Worm (Caenorhabditis elegans) whole organism, L4 larva: ENCODE results near the gene Y11D7A.7.

ENCODE experiments used
- F49E8.2 ChIP-seq: sonication (generic microtip); optimal IDR thresholded peaks from 2 replicates; lab custom pipeline; 2016; ENCODE audit warnings: missing compliant biosample characterization, mild to moderate bottlenecking, missing genetic modification characterization, borderline replicate concordance
- dmd-8 ChIP-seq: fragments of 200-800 bp; sonication (Bioruptor generic); IDR thresholded peaks from 2 replicates; pipeline ENCODE4 v1.3.6; 2022; ENCODE audit warnings: missing genetic modification characterization, missing compliant biosample characterization
- dve-1 ChIP-seq: sonication (generic microtip); optimal IDR thresholded peaks from 2 replicates; lab custom pipeline; 2017; ENCODE audit warnings: antibody characterized with exemption, mild to moderate bottlenecking, missing genetic modification characterization, missing compliant biosample characterization; ENCODE audit not compliant: insufficient read depth
- egl-27 ChIP-seq: sonication (generic microtip); optimal IDR thresholded peaks from 3 replicates; lab custom pipeline; 2017; ENCODE audit warnings: missing biosample characterization, missing genetic modification reagents, missing genetic modification characterization
- unc-39 ChIP-seq: sonication (generic microtip); optimal IDR thresholded peaks from 2 replicates; lab custom pipeline; 2017; ENCODE audit warnings: missing biosample characterization, missing genetic modification characterization
- unc-62 ChIP-seq, 3 experiments: fragments of 150-350 bp in 1 of 3; sonication (generic microtip); optimal IDR thresholded peaks in 2 of 3; peaks in 1 of 3; 1 replicate in 1 of 3; 2 replicates in 2 of 3; lab custom pipeline; 2014 to 2017; ENCODE audit warnings: missing biosample characterization in 3 of 3, missing genetic modification characterization in 3 of 3, missing genetic modification reagents in 3 of 3, missing genotype in 1 of 3

- TF ChIP-seq unc-39 (tag; lab: Kevin White, UChicago) (no peak), F49E8.2 (no peak), unc-62 (GFP tag; optimal IDR thresholded peaks at IDR 0.05 in 1 of 2; lab: Kevin White, UChicago) (peak in 1 of 2 experiments; percentile 92), unc-62 (tag; optimal IDR thresholded peaks at IDR 0.05; lab: Kevin White, UChicago) (no peak), egl-27 (no peak), dmd-8 (GFP tag; lab: Robert Waterston, UW) (no peak), dve-1 (tag; lab: Kevin White, UChicago) (no peak)
These were observed 13.0 kb downstream of the Y11D7A.7 start for ce11 chrIV:9262295-9262694.
